Worm (Caenorhabditis elegans) whole organism, early embryonic: ENCODE results near the gene sqt-3.
"Not testable (repeated sequence)": the region's sequence is repeated elsewhere in the genome, so short reads cannot be mapped to it uniquely, and the experiment has no call there.

Experiments used
- B0310.2 ChIP-seq: sonication (generic microtip); optimal IDR thresholded peaks from 2 replicates; lab custom pipeline; 2016; ENCODE audit warnings: mild to moderate bottlenecking, missing genetic modification characterization, missing compliant biosample characterization
- F13C5.2 ChIP-seq: sonication (generic microtip); optimal IDR thresholded peaks from 2 replicates; lab custom pipeline; 2017; ENCODE audit warnings: mild to moderate bottlenecking, missing genetic modification characterization, inconsistent platforms, missing compliant biosample characterization
- aly-1 ChIP-seq: sonication (generic microtip); optimal IDR thresholded peaks from 2 replicates; lab custom pipeline; 2016; ENCODE audit warnings: missing genetic modification characterization, missing compliant biosample characterization
- ama-1 ChIP-seq: fragments of 150-350 bp; optimal IDR thresholded peaks from 2 replicates; lab custom pipeline; 2014
- ceh-13 ChIP-seq: fragments of 200-800 bp; sonication (Bioruptor generic); optimal IDR thresholded peaks from 2 replicates; lab custom pipeline; 2018; ENCODE audit warnings: mild to moderate bottlenecking, missing genetic modification characterization, missing compliant biosample characterization
- ceh-36 ChIP-seq: sonication (generic microtip); optimal IDR thresholded peaks from 2 replicates; lab custom pipeline; 2016; ENCODE audit warnings: missing genetic modification characterization, inconsistent platforms, missing compliant biosample characterization
- ets-7 ChIP-seq: sonication (generic microtip); optimal IDR thresholded peaks from 2 replicates; lab custom pipeline; 2016; ENCODE audit warnings: missing genotype, missing genetic modification characterization, missing compliant biosample characterization
- flt-1 ChIP-seq: fragments of 200-800 bp; sonication (Bioruptor generic); IDR thresholded peaks from 2 replicates; pipeline ENCODE4 v1.3.6; 2022; ENCODE audit warnings: missing genetic modification characterization, missing compliant biosample characterization
- hmbx-1 ChIP-seq: sonication (generic microtip); optimal IDR thresholded peaks from 2 replicates; lab custom pipeline; 2016; ENCODE audit warnings: mild to moderate bottlenecking, missing genetic modification characterization, missing compliant biosample characterization
- hmg-4 ChIP-seq: fragments of 200-800 bp; sonication (Bioruptor generic); optimal IDR thresholded peaks from 2 replicates; lab custom pipeline; 2018; ENCODE audit warnings: mild to moderate bottlenecking, missing genetic modification characterization, missing compliant biosample characterization
- hnd-1 ChIP-seq: sonication (generic microtip); optimal IDR thresholded peaks from 2 replicates; lab custom pipeline; 2016; ENCODE audit warnings: missing genetic modification characterization, missing compliant biosample characterization
- pes-1 ChIP-seq: fragments of 200-800 bp; sonication (Bioruptor generic); IDR thresholded peaks from 2 replicates; pipeline ENCODE4 v1.3.6; 2022; ENCODE audit warnings: missing genetic modification reagents, missing genetic modification characterization, missing compliant biosample characterization
- scrt-1 ChIP-seq: fragments of 200-800 bp; sonication (Bioruptor generic); IDR thresholded peaks from 2 replicates; pipeline ENCODE4 v1.3.6; 2022; ENCODE audit warnings: missing genetic modification characterization, missing compliant biosample characterization
- sea-1 ChIP-seq: fragments of 200-800 bp; sonication (Bioruptor generic); conservative IDR thresholded peaks from 2 replicates; pipeline ENCODE4 v1.3.6; 2022; ENCODE audit warnings: missing genetic modification characterization, missing compliant biosample characterization
- tbx-11 ChIP-seq: fragments of 200-800 bp; sonication (Bioruptor generic); IDR thresholded peaks from 2 replicates; pipeline ENCODE4 v1.3.6; 2022; ENCODE audit warnings: missing genetic modification characterization, missing compliant biosample characterization
- tbx-37 ChIP-seq: fragments of 200-800 bp; sonication (Bioruptor generic); conservative IDR thresholded peaks from 2 replicates; pipeline ENCODE4 v1.3.6; 2022; ENCODE audit warnings: missing genetic modification reagents, missing genetic modification characterization, missing compliant biosample characterization
- tra-4 ChIP-seq: sonication (generic microtip); optimal IDR thresholded peaks from 2 replicates; lab custom pipeline; 2017; ENCODE audit warnings: missing genetic modification characterization, missing compliant biosample characterization

Gene sqt-3

ce11 chrV:12354193-12354830, 1.8 kb downstream of the sqt-3 start:
- TF ChIP-seq tbx-11 (no peak), ceh-36 (tag; lab: Kevin White, UChicago) (no peak), flt-1 (GFP tag; lab: Robert Waterston, UW) (no peak)

ce11 chrV:12357632-12358031, 5.1 kb downstream of the sqt-3 start:
- TF ChIP-seq hmbx-1 (no peak), tbx-37 (GFP tag; lab: Robert Waterston, UW) (no peak), tbx-11 (no peak), B0310.2 (no peak), ama-1 (no peak), hnd-1 (tag; lab: Kevin White, UChicago) (no peak), scrt-1 (GFP tag; lab: Robert Waterston, UW) (no peak), ceh-13 (no peak), F13C5.2 (no peak), ceh-36 (tag; lab: Kevin White, UChicago) (no peak), sea-1 (no peak), hmg-4 (GFP tag; lab: Kevin White, UChicago) (no peak), pes-1 (no peak), tra-4 (tag; lab: Kevin White, UChicago) (no peak), flt-1 (GFP tag; lab: Robert Waterston, UW) (no peak)

ce11 chrV:12358347-12358746, 5.8 kb downstream of the sqt-3 start, which contains the start of gene F23H12.5:
Gene F23H12.5, plus strand, starts transcription at chrV:12358647.
- TF ChIP-seq B0310.2 (no peak), flt-1 (GFP tag; lab: Robert Waterston, UW) (no peak), hmg-4 (GFP tag; lab: Kevin White, UChicago) (no peak), F13C5.2 (no peak), pes-1 (no peak), sea-1 (no peak), tra-4 (tag; lab: Kevin White, UChicago) (no peak), ets-7 (tag; lab: Kevin White, UChicago) (no peak), hmbx-1 (no peak), ama-1 (no peak), ceh-36 (tag; lab: Kevin White, UChicago) (no peak), tbx-37 (GFP tag; lab: Robert Waterston, UW) (no peak), ceh-13 (no peak), tbx-11 (no peak), scrt-1 (GFP tag; lab: Robert Waterston, UW) (no peak)

ce11 chrV:12361644-12362043, 9.1 kb downstream of the sqt-3 start, which contains the start of gene fipr-1:
Gene fipr-1, minus strand, starts transcription at chrV:12361744.
- TF ChIP-seq aly-1 (tag; lab: Kevin White, UChicago) (no peak), B0310.2 (no peak), tbx-37 (GFP tag; lab: Robert Waterston, UW) (no peak), ets-7 (tag; lab: Kevin White, UChicago) (no peak), hnd-1 (tag; lab: Kevin White, UChicago) (no peak), flt-1 (GFP tag; lab: Robert Waterston, UW) (no peak), ama-1 (no peak), tra-4 (tag; lab: Kevin White, UChicago) (no peak), F13C5.2 (no peak), sea-1 (no peak)

ce11 chrV:12365104-12365503, 12.6 kb downstream of the sqt-3 start, which contains the start of gene fipr-2:
Gene fipr-2, plus strand, starts transcription at chrV:12365348.
- no peak for TF ChIP-seq hmg-4 (GFP tag; lab: Kevin White, UChicago)
- no peak for TF ChIP-seq ama-1
- TF ChIP-seq ceh-13, result no peak
- no peak for TF ChIP-seq sea-1
- TF ChIP-seq tbx-11, result no peak
- no peak for TF ChIP-seq ets-7 (tag; lab: Kevin White, UChicago)
- no peak for TF ChIP-seq ceh-36 (tag; lab: Kevin White, UChicago)
- no peak for TF ChIP-seq B0310.2
- no peak for TF ChIP-seq hmbx-1
- no peak for TF ChIP-seq pes-1
- TF ChIP-seq tbx-37 (GFP tag; lab: Robert Waterston, UW), result no peak
- TF ChIP-seq aly-1 (tag; lab: Kevin White, UChicago), result no peak
- no peak for TF ChIP-seq hnd-1 (tag; lab: Kevin White, UChicago)
- TF ChIP-seq F13C5.2, result no peak

- TF ChIP-seq flt-1 (GFP tag; lab: Robert Waterston, UW) (no peak), hnd-1 (tag; lab: Kevin White, UChicago) (no peak), ceh-36 (tag; lab: Kevin White, UChicago) (no peak), tbx-37 (GFP tag; lab: Robert Waterston, UW) (no peak), ets-7 (tag; lab: Kevin White, UChicago) (no peak), pes-1 (no peak), hmg-4 (GFP tag; lab: Kevin White, UChicago) (no peak), hmbx-1 (no peak), ama-1 (no peak), F13C5.2 (no peak), sea-1 (no peak)
Measured at ce11 chrV:12369437-12369836, 16.9 kb downstream of the sqt-3 start, which contains the start of gene gcy-13. Gene gcy-13, minus strand, starts transcription at chrV:12369537.

- no peak for TF ChIP-seq tbx-37 (GFP tag; lab: Robert Waterston, UW)
- TF ChIP-seq hmbx-1, result no peak
- no peak for TF ChIP-seq tbx-11
- TF ChIP-seq ama-1, result no peak
- TF ChIP-seq ceh-36 (tag; lab: Kevin White, UChicago), result no peak
- no peak for TF ChIP-seq ceh-13
- no peak for TF ChIP-seq B0310.2
- no peak for TF ChIP-seq ets-7 (tag; lab: Kevin White, UChicago)
- TF ChIP-seq tra-4 (tag; lab: Kevin White, UChicago), result no peak
- no peak for TF ChIP-seq pes-1
- TF ChIP-seq hnd-1 (tag; lab: Kevin White, UChicago), result no peak
- TF ChIP-seq sea-1, result no peak
- TF ChIP-seq hmg-4 (GFP tag; lab: Kevin White, UChicago), result no peak
Measured at ce11 chrV:12371386-12371785, 18.8 kb downstream of the sqt-3 start, which contains the start of gene F23H12.7. Gene F23H12.7, plus strand, starts transcription at chrV:12371686.

ce11 chrV:12374252-12374651, 21.7 kb downstream of the sqt-3 start, which contains the start of gene F23H12.10:
Gene F23H12.10, minus strand, starts transcription at chrV:12374263.
- TF ChIP-seq tbx-37 (GFP tag; lab: Robert Waterston, UW); ets-7 (tag; lab: Kevin White, UChicago); flt-1 (GFP tag; lab: Robert Waterston, UW): not testable (repeated sequence)
